Worm (Caenorhabditis elegans): ENCODE results near the gene frpr-9.

- TF ChIP-seq ama-1 (optimal IDR thresholded peaks at IDR 0.05) = no peak
- no peak for TF ChIP-seq hnd-1 (tag; optimal IDR thresholded peaks at IDR 0.05)
Measured at ce11 chrV:11030675-11031074, 38.8 kb downstream of the frpr-9 start.
